Worm (Caenorhabditis elegans) whole organism, L3 larva: ENCODE data around the gene C10A4.9.

Source experiments
- elt-1 ChIP-seq: fragments of 150-350 bp; optimal IDR thresholded peaks from 2 replicates; lab custom pipeline; 2014; ENCODE audit warnings: missing biosample characterization, missing genetic modification characterization
- nhr-76 ChIP-seq: fragments of 150-350 bp; sonication (generic microtip); optimal IDR thresholded peaks from 5 replicates; lab custom pipeline; 2014; ENCODE audit warnings: missing biosample characterization, missing genetic modification characterization

DNA sequence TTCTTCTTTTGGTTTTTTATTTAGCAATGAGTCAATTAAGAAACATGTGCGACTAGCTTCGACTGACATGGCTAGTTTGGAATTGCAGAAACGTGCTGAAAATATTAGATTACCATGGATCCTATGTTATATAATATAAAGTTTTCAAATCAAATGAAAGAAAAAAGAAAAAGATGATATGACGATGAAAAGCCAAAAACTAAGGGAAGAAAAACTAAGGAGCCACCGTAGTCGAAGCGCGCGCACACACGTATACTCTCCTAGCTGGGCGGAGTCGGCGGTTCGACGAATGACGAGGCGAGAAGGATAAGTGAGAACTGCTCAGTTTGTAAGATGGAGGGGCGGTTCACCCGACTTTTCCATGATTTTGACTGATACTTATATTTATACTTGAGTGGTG lies 4.1 kb downstream of the C10A4.9 start, which contains the start of gene mnm-2:
- TF ChIP-seq elt-1 (no peak), nhr-76 (tag; lab: Kevin White, UChicago) (no peak)
